Worm (Caenorhabditis elegans): ENCODE measurements around the gene F28D1.6.

F28D1.6 gene

DNA sequence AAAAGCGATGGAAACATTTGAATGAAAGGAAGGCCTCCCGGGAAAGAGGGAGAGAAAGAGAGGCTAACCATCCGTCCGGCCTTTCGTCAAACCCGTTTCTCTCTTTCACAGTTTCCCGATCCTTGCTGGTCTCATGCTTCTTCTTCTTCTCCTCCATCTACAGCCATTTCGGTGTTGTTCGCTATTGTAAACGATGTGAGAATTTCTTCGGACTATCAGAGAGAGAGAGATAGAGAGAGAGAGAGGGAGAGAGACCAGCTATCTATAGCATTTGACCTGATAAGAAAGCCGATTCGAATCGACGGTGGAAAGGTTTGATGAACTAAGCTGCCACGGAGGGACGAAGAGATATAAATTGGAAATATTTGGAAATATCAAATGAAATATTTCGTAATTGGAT lies 18.5 kb upstream of the F28D1.6 start:
- TF ChIP-seq che-1 (tag; optimal IDR thresholded peaks at IDR 0.05) (no peak), nhr-232 (tag; optimal IDR thresholded peaks at IDR 0.05) (no peak), hlh-6 (tag; optimal IDR thresholded peaks at IDR 0.05) (no peak), T23F11.4 (GFP tag; optimal IDR thresholded peaks at IDR 0.05) (no peak), sox-4 (tag; optimal IDR thresholded peaks at IDR 0.05) (no peak), K02D7.2 (tag; optimal IDR thresholded peaks at IDR 0.05) (no peak), ceh-24 (tag; optimal IDR thresholded peaks at IDR 0.05) (no peak), ceh-30 (tag; optimal IDR thresholded peaks at IDR 0.05) (no peak), dmd-4 (tag; optimal IDR thresholded peaks at IDR 0.05; ENCODE audit: borderline replicate concordance) (no peak), unc-86 (tag; optimal IDR thresholded peaks at IDR 0.05) (no peak), elt-2 (tag; optimal IDR thresholded peaks at IDR 0.05) (no peak), ceh-19 (GFP tag; optimal IDR thresholded peaks at IDR 0.05) (no peak), ahr-1 (tag; optimal IDR thresholded peaks at IDR 0.05) (no peak), mec-3 (tag; optimal IDR thresholded peaks at IDR 0.05; ENCODE audit: borderline replicate concordance) (no peak), rnt-1 (tag; optimal IDR thresholded peaks at IDR 0.05) (no peak), pat-9 (tag; optimal IDR thresholded peaks at IDR 0.05) (no peak), npax-4 (tag; optimal IDR thresholded peaks at IDR 0.05) (no peak)

DNA sequence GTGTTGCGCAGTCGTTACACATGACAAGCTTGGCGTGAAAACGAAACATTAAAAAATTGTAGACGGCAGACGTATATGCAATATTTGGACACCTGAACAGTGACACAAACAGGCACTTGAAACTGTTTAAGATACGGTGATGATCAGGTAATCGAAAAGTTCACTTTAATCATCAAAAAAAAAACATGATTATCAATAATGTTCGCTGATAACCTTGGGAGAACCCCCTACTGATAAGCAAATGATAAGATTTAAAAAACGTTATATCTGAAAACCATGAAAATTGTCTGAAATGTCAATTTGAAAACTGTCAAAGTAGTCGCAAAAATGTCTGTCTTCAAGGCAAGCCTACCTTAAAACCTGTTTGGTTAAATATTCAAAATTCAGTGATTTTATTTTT lies 15.0 kb upstream of the F28D1.6 start:
- peak; percentile 96 for TF ChIP-seq elt-2 (tag; optimal IDR thresholded peaks at IDR 0.05)
- TF ChIP-seq K09A11.1 (tag; optimal IDR thresholded peaks at IDR 0.05; ENCODE audit: insufficient read depth): no peak

DNA sequence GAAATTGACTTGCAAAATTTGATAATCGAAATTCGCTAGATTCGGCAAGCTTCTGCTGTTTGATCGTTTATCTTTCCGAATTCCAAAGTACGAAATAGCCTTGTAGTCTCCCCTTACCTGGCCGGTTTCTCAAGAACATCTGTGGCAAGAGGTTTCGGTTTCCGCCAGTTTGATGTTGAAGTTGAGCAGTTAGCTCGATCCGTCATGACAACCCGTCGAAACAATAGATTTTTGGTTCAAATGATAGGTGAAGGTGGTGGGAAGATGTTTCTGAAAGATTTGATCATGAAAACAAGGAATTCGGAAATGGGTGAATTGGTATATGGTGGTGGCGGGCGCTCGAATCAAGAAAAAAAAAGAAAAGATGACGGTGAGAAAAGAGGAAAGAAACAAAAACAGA lies 13.5 kb upstream of the F28D1.6 start, which contains the start of gene acs-20:
acs-20 (minus strand) TSS at position 270 of the 400 bp plus-strand sequence.
- TF ChIP-seq ref-2 (tag; optimal IDR thresholded peaks at IDR 0.05): no peak
- no peak for TF ChIP-seq ceh-6 (GFP tag; optimal IDR thresholded peaks at IDR 0.05)
- TF ChIP-seq ceh-45 (GFP tag; IDR thresholded peaks at IDR 0.05): no peak
- TF ChIP-seq fax-1 (tag; optimal IDR thresholded peaks at IDR 0.05): no peak
- TF ChIP-seq ets-4 (tag; optimal IDR thresholded peaks at IDR 0.05): no peak
- TF ChIP-seq pax-1 (tag; optimal IDR thresholded peaks at IDR 0.05): no peak
- no peak for TF ChIP-seq ceh-18 (tag; optimal IDR thresholded peaks at IDR 0.05)
- no peak for TF ChIP-seq nhr-11 (tag; optimal IDR thresholded peaks at IDR 0.05)
- TF ChIP-seq tbx-2 (tag; optimal IDR thresholded peaks at IDR 0.05): no peak
- no peak for TF ChIP-seq syd-9 (tag; optimal IDR thresholded peaks at IDR 0.05)
- no peak for TF ChIP-seq ceh-14 (tag; optimal IDR thresholded peaks at IDR 0.05)

DNA sequence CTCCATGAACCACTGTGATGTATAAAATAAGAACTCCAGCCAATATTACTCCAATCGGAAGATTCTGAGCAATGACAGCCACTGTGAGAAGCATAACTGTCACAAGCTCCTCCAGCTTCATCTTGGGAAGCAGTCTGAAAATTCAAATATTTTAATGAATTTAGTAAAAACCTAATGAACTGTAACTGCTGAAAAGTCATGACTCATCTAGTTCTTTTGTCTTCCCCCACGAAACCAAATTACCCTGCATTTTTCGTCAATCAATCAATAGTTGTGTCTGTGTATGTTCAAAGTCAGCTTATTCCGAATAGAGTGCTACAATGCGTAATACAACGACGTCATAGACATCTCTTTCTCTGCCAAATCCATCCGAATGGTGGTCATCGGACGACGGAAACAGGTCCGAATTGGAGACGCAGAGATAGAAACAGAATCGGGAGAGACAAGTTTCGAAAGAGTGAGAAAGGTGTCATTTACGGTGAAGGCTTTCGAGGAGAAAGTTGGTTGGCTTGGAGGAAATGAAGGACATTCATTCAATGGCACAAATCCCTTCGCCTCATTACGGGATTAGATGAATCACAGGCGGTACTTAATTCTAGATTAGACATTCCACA lies 11.8 kb upstream of the F28D1.6 start:
- TF ChIP-seq ceh-31 (tag; optimal IDR thresholded peaks at IDR 0.05): peak; percentile 19
- no peak for TF ChIP-seq tbx-7 (tag; optimal IDR thresholded peaks at IDR 0.05)
- no peak for TF ChIP-seq ceh-18 (tag; optimal IDR thresholded peaks at IDR 0.05)
- peak; percentile 54 for TF ChIP-seq ref-2 (tag; optimal IDR thresholded peaks at IDR 0.05)
- peak; percentile 20 for TF ChIP-seq nfya-1 (tag; optimal IDR thresholded peaks at IDR 0.05)

DNA sequence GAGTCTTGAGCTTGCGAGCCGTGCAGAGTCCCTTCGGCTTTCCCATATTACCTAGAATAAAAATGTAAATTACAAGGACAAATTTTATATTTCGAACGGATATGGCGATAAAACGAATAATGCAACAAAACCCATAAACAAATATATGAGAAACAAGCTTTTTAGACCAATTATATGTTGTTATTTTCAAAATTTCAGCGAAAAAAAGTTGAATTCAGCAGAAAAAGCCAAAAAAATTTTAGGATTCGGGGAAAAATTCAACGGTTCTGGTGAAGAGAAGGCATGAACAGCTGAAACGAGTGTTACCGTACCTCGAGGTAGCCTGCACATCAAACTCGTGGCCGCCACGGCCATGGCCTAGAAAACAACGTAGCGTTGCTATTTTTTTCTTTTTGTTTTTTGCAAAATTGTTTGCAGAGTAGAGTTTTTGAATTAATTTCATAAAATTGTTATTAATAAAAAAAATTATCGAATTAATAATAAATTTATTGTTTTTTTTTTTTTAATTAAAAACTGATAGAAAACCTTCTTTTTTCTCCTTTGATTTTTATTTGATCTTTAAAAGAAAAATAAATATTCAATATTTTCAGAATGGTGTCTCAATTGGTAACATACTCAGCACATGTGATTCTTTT lies 6.2 kb upstream of the F28D1.6 start, which contains the start of the genes rps-23 and dpm-3:
rps-23 (minus strand) TSS at position 51 of the 635 bp plus-strand sequence.
dpm-3 (plus strand) TSS at position 585 of the 635 bp plus-strand sequence.
- TF ChIP-seq ceh-14 (tag; optimal IDR thresholded peaks at IDR 0.05) (peak; percentile 35), unc-86 (tag; optimal IDR thresholded peaks at IDR 0.05) (peak; percentile 48), mec-3 (tag; optimal IDR thresholded peaks at IDR 0.05; ENCODE audit: borderline replicate concordance) (no peak), pax-1 (tag; optimal IDR thresholded peaks at IDR 0.05) (peak; percentile 69), ref-2 (tag; optimal IDR thresholded peaks at IDR 0.05) (peak; percentile 70), T23F11.4 (GFP tag; optimal IDR thresholded peaks at IDR 0.05) (peak; percentile 10), che-1 (tag; optimal IDR thresholded peaks at IDR 0.05) (peak; percentile 26), ceh-22 (tag; optimal IDR thresholded peaks at IDR 0.05) (no peak), rnt-1 (tag; optimal IDR thresholded peaks at IDR 0.05) (peak; percentile 82), odd-2 (tag; optimal IDR thresholded peaks at IDR 0.05) (no peak), hlh-8 (tag; optimal IDR thresholded peaks at IDR 0.05) (peak; percentile 75), nhr-11 (tag; optimal IDR thresholded peaks at IDR 0.05) (no peak), ceh-31 (tag; optimal IDR thresholded peaks at IDR 0.05) (peak; percentile 95), ceh-34 (tag; optimal IDR thresholded peaks at IDR 0.05) (peak; percentile 67), ceh-2 (tag; optimal IDR thresholded peaks at IDR 0.05) (peak; percentile 90), ztf-16 (tag; optimal IDR thresholded peaks at IDR 0.05) (peak; percentile 38), unc-55 (GFP tag; optimal IDR thresholded peaks at IDR 0.05) (peak; percentile 46), C38D4.7 (GFP tag; optimal IDR thresholded peaks at IDR 0.05) (no peak), tbx-2 (tag; optimal IDR thresholded peaks at IDR 0.05) (peak; percentile 93), elt-2 (tag; optimal IDR thresholded peaks at IDR 0.05) (peak; percentile 70), dmd-4 (tag; optimal IDR thresholded peaks at IDR 0.05; ENCODE audit: borderline replicate concordance) (no peak), unc-3 (GFP tag; conservative IDR thresholded peaks at IDR 0.05) (0 out of 2 replicates have a peak, but pooled peaks have one; percentile 22), unc-3 (tag; optimal IDR thresholded peaks at IDR 0.05) (no peak)
